Worm (Caenorhabditis elegans) whole organism, mixed stage, embryonic: Measurements from ENCODE around the gene F57G12.2.

Experiments
- M03D4.4 ChIP-seq: sonication (generic microtip); optimal IDR thresholded peaks from 2 replicates; lab custom pipeline; 2017; ENCODE audit warnings: mild to moderate bottlenecking, missing genetic modification characterization, missing compliant biosample characterization
- blmp-1 ChIP-seq: fragments of 150-350 bp; optimal IDR thresholded peaks from 2 replicates; lab custom pipeline; 2014; ENCODE audit warnings: missing biosample characterization, missing genetic modification characterization
- ceh-39 ChIP-seq: fragments of 150-350 bp; optimal IDR thresholded peaks from 2 replicates; lab custom pipeline; 2014; ENCODE audit warnings: missing biosample characterization, missing genetic modification characterization
- ceh-43 ChIP-seq: fragments of 200-800 bp; sonication (Bioruptor generic); optimal IDR thresholded peaks from 2 replicates; lab custom pipeline; 2018; ENCODE audit warnings: mild to moderate bottlenecking, missing genetic modification characterization, moderate library complexity, missing compliant biosample characterization
- ceh-83 ChIP-seq: fragments of 200-800 bp; sonication (Bioruptor generic); optimal IDR thresholded peaks from 2 replicates; lab custom pipeline; 2018; ENCODE audit warnings: mild to moderate bottlenecking, missing genetic modification characterization, missing compliant biosample characterization
- ces-1 ChIP-seq: fragments of 150-350 bp; optimal IDR thresholded peaks from 2 replicates; lab custom pipeline; 2014; ENCODE audit warnings: missing biosample characterization, missing genetic modification reagents, missing genetic modification characterization
- cnd-1 ChIP-seq: fragments of 200-800 bp; sonication (Bioruptor generic); optimal IDR thresholded peaks from 2 replicates; lab custom pipeline; 2018; ENCODE audit warnings: mild to moderate bottlenecking, missing genetic modification characterization, missing compliant biosample characterization
- elt-3 ChIP-seq: fragments of 150-350 bp; optimal IDR thresholded peaks from 2 replicates; lab custom pipeline; 2014; ENCODE audit warnings: missing biosample characterization, missing genetic modification characterization
- flh-1 ChIP-seq: fragments of 200-800 bp; sonication (Bioruptor generic); optimal IDR thresholded peaks from 2 replicates; lab custom pipeline; 2018; ENCODE audit warnings: mild to moderate bottlenecking, missing genetic modification characterization, moderate library complexity, missing compliant biosample characterization
- ham-2 ChIP-seq: fragments of 200-800 bp; sonication (Bioruptor generic); optimal IDR thresholded peaks from 2 replicates; lab custom pipeline; 2018; ENCODE audit warnings: mild to moderate bottlenecking, missing genetic modification characterization, missing compliant biosample characterization
- lin-13 ChIP-seq: fragments of 150-350 bp; optimal IDR thresholded peaks from 2 replicates; lab custom pipeline; 2014; ENCODE audit warnings: missing biosample characterization, missing genetic modification characterization
- lsy-2 ChIP-seq: fragments of 150-350 bp; optimal IDR thresholded peaks from 2 replicates; lab custom pipeline; 2014; ENCODE audit warnings: missing biosample characterization, missing genetic modification characterization
- mab-5 ChIP-seq: fragments of 150-350 bp; optimal IDR thresholded peaks from 2 replicates; lab custom pipeline; 2014; ENCODE audit warnings: missing biosample characterization, missing genetic modification characterization
- nhr-12 ChIP-seq: fragments of 150-350 bp; optimal IDR thresholded peaks from 2 replicates; lab custom pipeline; 2014; ENCODE audit warnings: missing biosample characterization, missing genetic modification characterization
- nhr-2 ChIP-seq: fragments of 150-350 bp; optimal IDR thresholded peaks from 2 replicates; lab custom pipeline; 2014; ENCODE audit warnings: missing biosample characterization, missing genetic modification characterization
- nhr-237 ChIP-seq: fragments of 150-350 bp; optimal IDR thresholded peaks from 2 replicates; lab custom pipeline; 2014; ENCODE audit warnings: missing biosample characterization, missing genetic modification characterization
- nhr-28 ChIP-seq: fragments of 150-350 bp; optimal IDR thresholded peaks from 2 replicates; lab custom pipeline; 2014; ENCODE audit warnings: missing biosample characterization, missing genetic modification characterization
- nhr-76 ChIP-seq: sonication (generic microtip); optimal IDR thresholded peaks from 2 replicates; lab custom pipeline; 2017; ENCODE audit warnings: missing biosample characterization, missing genetic modification characterization
- pha-4 ChIP-seq: fragments of 150-350 bp; optimal IDR thresholded peaks from 2 replicates; lab custom pipeline; 2018; ENCODE audit warnings: missing biosample characterization, missing genetic modification reagents, missing genetic modification characterization
- snpc-4 ChIP-seq: fragments of 150-350 bp; optimal IDR thresholded peaks from 2 replicates; lab custom pipeline; 2014; ENCODE audit warnings: missing biosample characterization, missing genetic modification characterization
- unc-120 ChIP-seq: sonication (generic microtip); optimal IDR thresholded peaks from 2 replicates; lab custom pipeline; 2017; ENCODE audit warnings: missing genetic modification characterization, missing compliant biosample characterization; ENCODE audit not compliant: poor library complexity, severe bottlenecking
- unc-62 ChIP-seq: fragments of 150-350 bp; optimal IDR thresholded peaks from 2 replicates; lab custom pipeline; 2014; ENCODE audit warnings: missing biosample characterization, missing genetic modification reagents, missing genetic modification characterization
- zip-8 ChIP-seq: fragments of 150-350 bp; optimal IDR thresholded peaks from 2 replicates; lab custom pipeline; 2014; ENCODE audit warnings: missing biosample characterization, missing genetic modification characterization
- ztf-11 ChIP-seq: fragments of 150-350 bp; optimal IDR thresholded peaks from 2 replicates; lab custom pipeline; 2014; ENCODE audit warnings: missing biosample characterization, missing genetic modification characterization

Gene F57G12.2

DNA sequence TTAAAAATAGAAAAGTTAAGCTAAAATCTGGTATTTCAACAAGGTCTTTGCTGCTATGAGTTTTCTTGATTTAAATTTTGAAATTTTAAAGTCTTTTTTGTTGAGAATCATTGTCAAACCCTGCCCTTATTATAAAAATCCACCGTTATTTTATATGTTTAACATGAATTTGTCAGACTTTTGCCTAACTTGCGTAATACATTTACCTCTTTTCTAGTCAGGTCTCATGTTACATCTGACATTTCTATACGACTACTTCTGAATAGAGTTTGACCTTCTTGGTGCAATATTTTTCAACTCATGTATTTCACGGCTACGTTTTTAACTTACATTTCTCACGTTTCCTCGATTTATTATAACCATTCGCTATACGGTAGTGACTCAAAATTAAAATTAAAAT lies 45.8 kb downstream of the F57G12.2 start, which contains the start of gene lgc-15:
TSS of gene lgc-15 (plus strand) at position 301 of the 400 bp plus-strand sequence.
- TF ChIP-seq nhr-28 (tag; lab: Kevin White, UChicago) (no peak), pha-4 (tag; lab: Kevin White, UChicago) (no peak), elt-3 (tag; lab: Kevin White, UChicago) (no peak), ham-2 (GFP tag; lab: Kevin White, UChicago) (no peak), ceh-83 (GFP tag; lab: Kevin White, UChicago) (no peak), nhr-237 (no peak), ceh-39 (tag; lab: Kevin White, UChicago) (no peak), ceh-43 (GFP tag; lab: Kevin White, UChicago) (no peak), flh-1 (GFP tag; lab: Kevin White, UChicago) (no peak), mab-5 (tag; lab: Kevin White, UChicago) (no peak), M03D4.4 (tag; lab: Kevin White, UChicago) (no peak), unc-62 (GFP tag; lab: Kevin White, UChicago) (no peak), nhr-12 (tag; lab: Kevin White, UChicago) (no peak), cnd-1 (tag; lab: Kevin White, UChicago) (no peak), nhr-76 (tag; lab: Kevin White, UChicago) (no peak), zip-8 (no peak), nhr-2 (tag; lab: Kevin White, UChicago) (no peak), unc-120 (tag; lab: Kevin White, UChicago) (no peak), snpc-4 (no peak)

DNA sequence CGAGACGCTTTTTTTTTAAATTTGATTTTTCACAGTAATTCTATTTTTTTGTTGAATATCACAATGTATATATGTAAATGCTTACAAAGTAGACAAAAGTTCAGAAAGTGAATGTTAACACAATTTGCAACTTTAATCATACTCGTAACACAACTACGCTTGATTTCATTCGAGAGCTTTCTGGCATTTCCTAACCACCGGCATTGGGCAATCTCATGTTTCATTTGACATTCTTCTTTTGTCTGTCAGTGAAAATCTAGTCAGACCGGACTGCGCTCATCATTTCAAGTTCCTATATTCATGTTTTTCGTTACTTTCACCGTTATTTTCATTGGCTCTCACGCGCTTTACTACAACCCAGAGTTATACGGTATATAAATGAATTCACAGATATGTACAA lies 48.6 kb downstream of the F57G12.2 start, which contains the start of gene lgc-14:
TSS of gene lgc-14 (plus strand) at position 301 of the 400 bp plus-strand sequence.
- TF ChIP-seq flh-1 (GFP tag; lab: Kevin White, UChicago), result no peak
- no peak for TF ChIP-seq ces-1
- TF ChIP-seq ztf-11 (tag; lab: Kevin White, UChicago), result no peak
- no peak for TF ChIP-seq lin-13

DNA sequence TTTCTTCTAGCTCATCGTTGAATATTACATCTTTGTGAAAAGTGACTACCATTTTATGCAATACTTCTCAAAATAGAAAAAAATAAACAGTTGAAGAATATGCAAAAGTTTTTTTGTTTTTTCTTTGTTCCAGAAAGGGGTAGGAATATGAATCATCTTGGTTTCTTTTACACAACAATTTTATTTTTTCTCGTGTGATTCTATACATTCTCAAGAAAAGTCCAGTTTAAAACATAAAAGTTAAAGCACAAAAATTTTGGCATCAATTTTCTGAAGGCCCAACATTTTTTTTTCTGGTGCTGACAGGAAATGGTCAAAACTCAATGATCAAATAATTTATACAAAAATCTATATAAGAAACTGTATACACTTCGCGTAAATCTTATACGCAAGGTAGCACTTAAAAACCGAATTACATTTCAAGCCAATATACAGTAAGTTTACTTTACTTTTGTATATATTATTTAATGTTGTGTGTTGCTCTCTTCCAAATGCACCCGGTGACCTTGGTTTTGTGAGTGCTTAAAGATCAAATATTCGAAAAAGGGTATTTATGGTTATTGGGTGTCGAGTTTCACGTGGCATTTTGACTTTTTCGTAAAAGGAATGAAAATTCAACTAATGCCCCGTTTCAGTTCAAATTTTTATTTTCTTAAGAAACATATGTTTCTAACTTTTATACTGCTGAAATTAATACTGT lies 51.2 kb downstream of the F57G12.2 start, which contains the start of the genes W03G11.2 and lgc-13:
TSS of gene W03G11.2 (minus strand) at position 101 of the 700 bp plus-strand sequence.
TSS of gene lgc-13 (plus strand) at position 650 of the 700 bp plus-strand sequence.
- TF ChIP-seq ceh-39 (tag; lab: Kevin White, UChicago), result no peak
- TF ChIP-seq lsy-2 (tag; lab: Kevin White, UChicago), result no peak
- TF ChIP-seq zip-8, result no peak
- TF ChIP-seq ceh-83 (GFP tag; lab: Kevin White, UChicago), result no peak
- TF ChIP-seq cnd-1 (tag; lab: Kevin White, UChicago), result no peak
- TF ChIP-seq nhr-12 (tag; lab: Kevin White, UChicago), result no peak
- no peak for TF ChIP-seq mab-5 (tag; lab: Kevin White, UChicago)
- TF ChIP-seq blmp-1 (tag; lab: Kevin White, UChicago), result no peak
